Worm (Caenorhabditis elegans) whole organism, L1 larva: Measurements from ENCODE around the gene folr-1.
A peak's percentile ranks its signal among the peaks of the same experiment; 100 is the strongest.

Source experiments
- C04F5.9 ChIP-seq: sonication (generic microtip); optimal IDR thresholded peaks from 2 replicates; lab custom pipeline; 2016; ENCODE audit warnings: missing genetic modification characterization, missing compliant biosample characterization
- F16B12.6 ChIP-seq: fragments of 150-350 bp; optimal IDR thresholded peaks from 2 replicates; lab custom pipeline; 2014; ENCODE audit warnings: missing biosample characterization, missing genetic modification characterization
- aha-1 ChIP-seq: fragments of 150-350 bp; optimal IDR thresholded peaks from 2 replicates; lab custom pipeline; 2014; ENCODE audit warnings: missing biosample characterization, missing genetic modification characterization
- blmp-1 ChIP-seq: fragments of 150-350 bp; optimal IDR thresholded peaks from 2 replicates; lab custom pipeline; 2014; ENCODE audit warnings: missing biosample characterization, missing genetic modification characterization
- ceh-90 ChIP-seq: sonication (generic microtip); optimal IDR thresholded peaks from 2 replicates; lab custom pipeline; 2016; ENCODE audit warnings: missing genetic modification characterization, missing compliant biosample characterization
- ces-1 ChIP-seq: fragments of 150-350 bp; optimal IDR thresholded peaks from 2 replicates; lab custom pipeline; 2014; ENCODE audit warnings: missing biosample characterization, missing genetic modification reagents, missing genetic modification characterization
- dsc-1 ChIP-seq: sonication (generic microtip); optimal IDR thresholded peaks from 2 replicates; lab custom pipeline; 2016; ENCODE audit warnings: mild to moderate bottlenecking, missing genetic modification characterization, missing compliant biosample characterization
- efl-1 ChIP-seq, 4 experiments: fragments of 150-350 bp; optimal IDR thresholded peaks in 3 of 4; peaks in 1 of 4; 1 replicate in 1 of 4; 2 replicates in 3 of 4; lab custom pipeline; 2014; ENCODE audit warnings: missing biosample characterization in 2 of 4, missing genetic modification characterization in 2 of 4, missing genetic modification reagents in 2 of 4
- egl-13 ChIP-seq: sonication (generic microtip); optimal IDR thresholded peaks from 2 replicates; lab custom pipeline; 2016; ENCODE audit warnings: missing genotype, missing genetic modification reagents, missing genetic modification characterization, missing compliant biosample characterization
- elt-2 ChIP-seq: sonication (generic microtip); optimal IDR thresholded peaks from 2 replicates; lab custom pipeline; 2016; ENCODE audit warnings: missing genetic modification characterization, mild to moderate bottlenecking, inconsistent platforms, missing compliant biosample characterization, missing genetic modification reagents
- elt-3 ChIP-seq, 6 experiments: fragments of 150-350 bp in 1 of 6; sonication (generic microtip); optimal IDR thresholded peaks; 2 replicates each; lab custom pipeline; 2017 to 2018; ENCODE audit warnings: missing biosample characterization in 6 of 6, missing genetic modification characterization in 6 of 6, inconsistent platforms in 1 of 6
- ets-5 ChIP-seq: fragments of 200-800 bp; sonication (Bioruptor generic); IDR thresholded peaks from 2 replicates; pipeline ENCODE4 v1.3.6; 2022; ENCODE audit warnings: missing genetic modification characterization, missing compliant biosample characterization
- fos-1 ChIP-seq: fragments of 150-350 bp; optimal IDR thresholded peaks from 2 replicates; lab custom pipeline; 2014; ENCODE audit warnings: missing biosample characterization, missing genetic modification characterization
- hlh-17 ChIP-seq: fragments of 200-800 bp; sonication (Bioruptor generic); optimal IDR thresholded peaks from 2 replicates; lab custom pipeline; 2018; ENCODE audit warnings: missing genetic modification characterization, mild to moderate bottlenecking, missing compliant biosample characterization, moderate library complexity, borderline replicate concordance
- irx-1 ChIP-seq: sonication (generic microtip); optimal IDR thresholded peaks from 2 replicates; lab custom pipeline; 2016; ENCODE audit warnings: missing genetic modification characterization, missing compliant biosample characterization
- isw-1 ChIP-seq: fragments of 200-800 bp; sonication (Bioruptor generic); IDR thresholded peaks from 2 replicates; pipeline ENCODE4 v1.3.6; 2022; ENCODE audit warnings: missing genetic modification characterization, missing compliant biosample characterization
- jun-1 ChIP-seq: fragments of 150-350 bp; optimal IDR thresholded peaks from 2 replicates; lab custom pipeline; 2014; ENCODE audit warnings: missing biosample characterization, missing genetic modification reagents, missing genetic modification characterization
- lin-14 ChIP-seq: fragments of 200-800 bp; sonication (Bioruptor generic); optimal IDR thresholded peaks from 2 replicates; lab custom pipeline; 2018; ENCODE audit warnings: mild to moderate bottlenecking, missing genetic modification characterization, moderate library complexity, missing compliant biosample characterization
- lin-39 ChIP-seq: fragments of 150-350 bp; optimal IDR thresholded peaks from 2 replicates; lab custom pipeline; 2014; ENCODE audit warnings: missing biosample characterization, missing genetic modification reagents, missing genetic modification characterization
- lir-3 ChIP-seq: sonication (generic microtip); optimal IDR thresholded peaks from 2 replicates; lab custom pipeline; 2016; ENCODE audit warnings: mild to moderate bottlenecking, missing genetic modification characterization, moderate library complexity, missing compliant biosample characterization; ENCODE audit not compliant: poor library complexity
- mab-9 ChIP-seq: fragments of 200-800 bp; sonication (Bioruptor generic); IDR thresholded peaks from 2 replicates; pipeline ENCODE4 v1.3.6; 2022; ENCODE audit warnings: missing genetic modification reagents, missing genetic modification characterization, missing compliant biosample characterization
- mep-1 ChIP-seq: fragments of 150-350 bp; optimal IDR thresholded peaks from 2 replicates; lab custom pipeline; 2014; ENCODE audit warnings: missing biosample characterization, missing genetic modification characterization
- nhr-19 ChIP-seq: fragments of 200-800 bp; sonication (Bioruptor generic); conservative IDR thresholded peaks from 2 replicates; pipeline ENCODE4 v1.3.6; 2022; ENCODE audit warnings: missing genetic modification characterization, missing compliant biosample characterization
- nhr-28 ChIP-seq: fragments of 150-350 bp; optimal IDR thresholded peaks from 2 replicates; lab custom pipeline; 2014; ENCODE audit warnings: missing biosample characterization, missing genetic modification characterization
- nhr-76 ChIP-seq: sonication (generic microtip); optimal IDR thresholded peaks from 2 replicates; lab custom pipeline; 2017; ENCODE audit warnings: missing biosample characterization, missing genetic modification characterization
- pqm-1 ChIP-seq: sonication (generic microtip); optimal IDR thresholded peaks from 3 replicates; lab custom pipeline; 2017; ENCODE audit warnings: missing biosample characterization, missing genetic modification characterization
- rnt-1 ChIP-seq: sonication (generic microtip); optimal IDR thresholded peaks from 2 replicates; lab custom pipeline; 2016; ENCODE audit warnings: mild to moderate bottlenecking, missing genetic modification characterization, moderate library complexity, missing compliant biosample characterization
- skn-1 ChIP-seq: fragments of 150-350 bp; optimal IDR thresholded peaks from 2 replicates; lab custom pipeline; 2014; ENCODE audit warnings: missing biosample characterization, missing genetic modification characterization
- snpc-4 ChIP-seq: fragments of 150-350 bp; optimal IDR thresholded peaks from 2 replicates; lab custom pipeline; 2014; ENCODE audit warnings: missing biosample characterization, missing genetic modification characterization
- sup-37 ChIP-seq: fragments of 200-800 bp; sonication (Bioruptor generic); optimal IDR thresholded peaks from 2 replicates; lab custom pipeline; 2018; ENCODE audit warnings: mild to moderate bottlenecking, missing genetic modification characterization, missing compliant biosample characterization
- swsn-7 ChIP-seq: sonication (generic microtip); optimal IDR thresholded peaks from 2 replicates; lab custom pipeline; 2016; ENCODE audit warnings: missing genetic modification characterization, missing compliant biosample characterization
- tlp-1 ChIP-seq: fragments of 150-350 bp; optimal IDR thresholded peaks from 2 replicates; lab custom pipeline; 2014; ENCODE audit warnings: missing biosample characterization, missing genetic modification characterization
- unc-130 ChIP-seq: fragments of 150-350 bp; optimal IDR thresholded peaks from 2 replicates; lab custom pipeline; 2017; ENCODE audit warnings: missing biosample characterization, missing genetic modification characterization, inconsistent platforms
- unc-30 ChIP-seq: sonication (generic microtip); optimal IDR thresholded peaks from 2 replicates; lab custom pipeline; 2017; ENCODE audit warnings: missing biosample characterization, missing genetic modification characterization
- unc-62 ChIP-seq: fragments of 150-350 bp; optimal IDR thresholded peaks from 2 replicates; lab custom pipeline; 2014; ENCODE audit warnings: missing biosample characterization, missing genetic modification reagents, missing genetic modification characterization
- xbp-1 ChIP-seq: sonication (generic microtip); optimal IDR thresholded peaks from 2 replicates; lab custom pipeline; 2016; ENCODE audit warnings: missing genetic modification characterization, missing compliant biosample characterization
- zip-4 ChIP-seq: fragments of 200-800 bp; sonication (Bioruptor generic); optimal IDR thresholded peaks from 2 replicates; lab custom pipeline; 2018; ENCODE audit warnings: mild to moderate bottlenecking, missing genetic modification characterization, moderate library complexity, missing compliant biosample characterization
- ztf-4 ChIP-seq: fragments of 150-350 bp; optimal IDR thresholded peaks from 2 replicates; lab custom pipeline; 2014; ENCODE audit warnings: missing biosample characterization, missing genetic modification characterization

folr-1 gene

ce11 chrX:9918997-9919396 lies at the start of gene folr-1:
Gene folr-1 (plus strand): TSS chrX:9919297.
- TF ChIP-seq isw-1 (GFP tag; lab: Robert Waterston, UW) (no peak), unc-130 (no peak), mep-1 (tag; lab: Kevin White, UChicago) (no peak), dsc-1 (no peak), zip-4 (GFP tag; lab: Kevin White, UChicago) (no peak), rnt-1 (no peak), egl-13 (tag; lab: Kevin White, UChicago) (no peak), ceh-90 (tag; lab: Kevin White, UChicago) (no peak)
- TF ChIP-seq, all 84 proteins: peak for 0

- TF ChIP-seq ces-1 (GFP tag; lab: Kevin White, UChicago): no peak
- no peak for TF ChIP-seq irx-1 (tag; lab: Kevin White, UChicago)
- TF ChIP-seq aha-1: no peak
- TF ChIP-seq swsn-7 (tag; lab: Kevin White, UChicago): no peak
- no peak for TF ChIP-seq sup-37
- TF ChIP-seq pqm-1: no peak
- TF ChIP-seq dsc-1: no peak
- TF ChIP-seq lin-14 (GFP tag; lab: Kevin White, UChicago): no peak
- TF ChIP-seq mab-9 (GFP tag; lab: Robert Waterston, UW): no peak
- no peak for TF ChIP-seq snpc-4 (tag; lab: Kevin White, UChicago)
- TF ChIP-seq elt-3 (tag; optimal IDR thresholded peaks at IDR 0.05; lab: Kevin White, UChicago): no peak
- no peak for TF ChIP-seq unc-62 (GFP tag; lab: Kevin White, UChicago)
- no peak for TF ChIP-seq nhr-19 (GFP tag; lab: Robert Waterston, UW)
- TF ChIP-seq fos-1 (tag; lab: Kevin White, UChicago): no peak
- TF ChIP-seq blmp-1 (tag; lab: Kevin White, UChicago): no peak
- TF ChIP-seq lin-39: no peak
- TF ChIP-seq jun-1 (tag; lab: Kevin White, UChicago): no peak
- no peak for TF ChIP-seq unc-30 (tag; lab: Kevin White, UChicago)
- TF ChIP-seq mep-1 (tag; lab: Kevin White, UChicago): no peak
- no peak for TF ChIP-seq skn-1
These were observed 49.6 kb upstream of the folr-1 start, which contains the start of gene R07B1.13 for ce11 chrX:9869522-9869921. Gene R07B1.13 (plus strand): TSS chrX:9869822.

- TF ChIP-seq zip-4 (GFP tag; lab: Kevin White, UChicago): no peak
- TF ChIP-seq xbp-1: no peak
- no peak for TF ChIP-seq ets-5 (GFP tag; lab: Robert Waterston, UW)
- no peak for TF ChIP-seq ces-1 (GFP tag; lab: Kevin White, UChicago)
- TF ChIP-seq efl-1 (optimal IDR thresholded peaks at IDR 0.05; lab: Kevin White, UChicago): no peak
- no peak for TF ChIP-seq efl-1 (GFP tag; optimal IDR thresholded peaks at IDR 0.05 in 1 of 2; lab: Kevin White, UChicago)
- TF ChIP-seq unc-62 (GFP tag; lab: Kevin White, UChicago): no peak
- TF ChIP-seq elt-2: no peak
- TF ChIP-seq tlp-1 (tag; lab: Kevin White, UChicago): no peak
- no peak for TF ChIP-seq lir-3
- no peak for TF ChIP-seq nhr-76
- TF ChIP-seq skn-1: no peak
- TF ChIP-seq sup-37: no peak
- no peak for TF ChIP-seq nhr-28 (tag; lab: Kevin White, UChicago)
- TF ChIP-seq lin-39: no peak
- no peak for TF ChIP-seq hlh-17
- TF ChIP-seq dsc-1: no peak
- TF ChIP-seq F16B12.6 (tag; lab: Kevin White, UChicago): no peak
These were observed 46.5 kb upstream of the folr-1 start, which contains the start of gene R07B1.8 for ce11 chrX:9872554-9872953. Gene R07B1.8 (minus strand): TSS chrX:9872654.

DNA sequence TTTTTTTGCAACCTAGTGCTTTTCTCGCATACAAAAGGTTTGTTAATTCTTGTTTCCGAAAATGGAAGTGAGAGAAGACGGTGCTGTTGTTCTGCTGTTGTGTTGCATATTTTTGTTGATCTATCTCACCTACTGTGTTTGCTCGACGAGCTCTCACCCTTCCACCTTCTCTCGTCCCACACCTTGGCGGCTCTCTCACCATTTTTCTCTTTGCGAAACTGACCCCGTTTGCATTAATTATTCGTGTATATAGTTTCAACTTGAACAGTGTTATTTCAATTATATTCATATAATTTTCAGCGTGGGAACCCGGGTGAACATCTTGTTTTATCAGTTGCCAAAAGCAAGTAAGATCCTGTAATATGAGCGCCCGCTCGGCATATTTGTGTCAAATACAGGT lies 42.0 kb upstream of the folr-1 start, which contains the start of gene R07B1.9:
Gene R07B1.9 (plus strand): TSS at position 301 of the 400 bp plus-strand sequence.
- no peak for TF ChIP-seq ztf-4 (tag; lab: Kevin White, UChicago)
- TF ChIP-seq efl-1 (optimal IDR thresholded peaks at IDR 0.05; lab: Kevin White, UChicago): no peak
- TF ChIP-seq efl-1 (GFP tag; optimal IDR thresholded peaks at IDR 0.05 in 1 of 2; lab: Kevin White, UChicago): peak in 1 of 2 experiments; percentile 11
- no peak for TF ChIP-seq C04F5.9 (tag; lab: Kevin White, UChicago)
